Fruit fly (Drosophila melanogaster) S2 (cell line): ENCODE data around the gene mbm.

Source experiments
- CG8478 ChIP-seq: fragments of >200 bp; optimal IDR thresholded peaks from 2 replicates; lab custom pipeline; 2018
- CTCF ChIP-seq, 2 experiments: fragments of >200 bp; optimal IDR thresholded peaks; 2 replicates each; lab custom pipeline; 2018

mbm gene

dm6 chr2L:300006-300405, 26.5 kb upstream of the mbm start:
- TF ChIP-seq CG8478 (lab: Kevin White, UChicago) = no peak
- no peak for TF ChIP-seq CTCF (optimal IDR thresholded peaks at IDR 0.05; lab: Kevin White, UChicago)

dm6 chr2L:299038-299437, 25.5 kb upstream of the mbm start:
- TF ChIP-seq CTCF (optimal IDR thresholded peaks at IDR 0.05; lab: Kevin White, UChicago) = no peak
- TF ChIP-seq CG8478 (lab: Kevin White, UChicago) = no peak

- TF ChIP-seq CG8478 (lab: Kevin White, UChicago) = no peak
- no peak for TF ChIP-seq CTCF (optimal IDR thresholded peaks at IDR 0.05; lab: Kevin White, UChicago)
Measured at dm6 chr2L:298285-298644, 24.8 kb upstream of the mbm start.

dm6 chr2L:297480-298284, 24.2 kb upstream of the mbm start, which contains the start of gene Pi3K21B:
Gene Pi3K21B, plus strand, starts transcription at chr2L:297880.
- TF ChIP-seq CTCF (optimal IDR thresholded peaks at IDR 0.05; lab: Kevin White, UChicago) (peak; percentile 1 to 12), CG8478 (lab: Kevin White, UChicago) (no peak)

dm6 chr2L:294452-295362, 21.2 kb upstream of the mbm start, which contains the start of the genes U2af38 and Stip1:
Gene U2af38, minus strand, starts transcription at chr2L:294681.
Gene Stip1, plus strand, starts transcription at chr2L:295122.
- TF ChIP-seq CTCF (optimal IDR thresholded peaks at IDR 0.05; lab: Kevin White, UChicago) (peak; percentile 35 to 48), CG8478 (lab: Kevin White, UChicago) (no peak)

- TF ChIP-seq CG8478 (lab: Kevin White, UChicago) (no peak), CTCF (optimal IDR thresholded peaks at IDR 0.05; lab: Kevin White, UChicago) (no peak)
Measured at dm6 chr2L:292301-292700, 18.8 kb upstream of the mbm start, which contains the start of gene CG11562. Gene CG11562, plus strand, starts transcription at chr2L:292419.

dm6 chr2L:291657-292056, 18.1 kb upstream of the mbm start, which contains the start of gene CG3625:
Gene CG3625, minus strand, starts transcription at chr2L:291795.
- TF ChIP-seq CG8478 (lab: Kevin White, UChicago) = no peak
- TF ChIP-seq CTCF (optimal IDR thresholded peaks at IDR 0.05; lab: Kevin White, UChicago) = no peak

- TF ChIP-seq CTCF (optimal IDR thresholded peaks at IDR 0.05; lab: Kevin White, UChicago) (no peak), CG8478 (lab: Kevin White, UChicago) (no peak)
Measured at dm6 chr2L:290949-291348, 17.4 kb upstream of the mbm start.

- no peak for TF ChIP-seq CTCF (optimal IDR thresholded peaks at IDR 0.05; lab: Kevin White, UChicago)
- TF ChIP-seq CG8478 (lab: Kevin White, UChicago) = no peak
Measured at dm6 chr2L:290373-290772, 16.9 kb upstream of the mbm start.

- TF ChIP-seq CG8478 (lab: Kevin White, UChicago) (no peak), CTCF (optimal IDR thresholded peaks at IDR 0.05; lab: Kevin White, UChicago) (no peak)
Measured at dm6 chr2L:289044-289443, 15.5 kb upstream of the mbm start, which contains the start of gene Amnionless. Gene Amnionless, minus strand, starts transcription at chr2L:289144.

dm6 chr2L:286421-286820, 12.9 kb upstream of the mbm start:
- no peak for TF ChIP-seq CTCF (optimal IDR thresholded peaks at IDR 0.05; lab: Kevin White, UChicago)
- TF ChIP-seq CG8478 (lab: Kevin White, UChicago) = no peak

dm6 chr2L:285596-286023, 12.1 kb upstream of the mbm start:
- TF ChIP-seq CTCF (optimal IDR thresholded peaks at IDR 0.05; lab: Kevin White, UChicago) (no peak), CG8478 (lab: Kevin White, UChicago) (no peak)

dm6 chr2L:283071-283482, 9.6 kb upstream of the mbm start, which contains the start of gene CG11601:
Gene CG11601, minus strand, starts transcription at chr2L:283269.
- TF ChIP-seq CTCF (optimal IDR thresholded peaks at IDR 0.05; lab: Kevin White, UChicago) (peak in 1 of 2 experiments; percentile 35), CG8478 (lab: Kevin White, UChicago) (no peak)

dm6 chr2L:278134-278533, 4.6 kb upstream of the mbm start, which contains the start of gene CG17078:
Gene CG17078, minus strand, starts transcription at chr2L:278234.
- TF ChIP-seq CTCF (optimal IDR thresholded peaks at IDR 0.05; lab: Kevin White, UChicago) (no peak), CG8478 (lab: Kevin White, UChicago) (no peak)
